Worm (Caenorhabditis elegans) whole organism, young adult: ENCODE measurements around the gene srpa-72.

Experiments used
- ama-1 ChIP-seq, 3 experiments: fragments of 150-350 bp in 1 of 3; sonication (generic microtip) in 2 of 3; optimal IDR thresholded peaks; 2 replicates each; lab custom pipeline; 2014 to 2018; ENCODE audit warnings: missing biosample characterization in 2 of 3, missing genetic modification characterization in 2 of 3, missing genetic modification reagents in 2 of 3
- ztf-18 ChIP-seq: sonication (generic microtip); optimal IDR thresholded peaks from 2 replicates; lab custom pipeline; 2016; ENCODE audit warnings: missing genotype, mild to moderate bottlenecking, missing genetic modification characterization, missing compliant biosample characterization

ce11 chrII:2824169-2824568 is 36.9 kb downstream of the srpa-72 start, which contains the start of the genes K12H6.4 and K12H6.9:
- TF ChIP-seq ztf-18 (tag; lab: Kevin White, UChicago) (no peak), ama-1 (optimal IDR thresholded peaks at IDR 0.05; lab: Kevin White, UChicago) (no peak), ama-1 (GFP tag; optimal IDR thresholded peaks at IDR 0.05; lab: Kevin White, UChicago) (no peak)
